Worm (Caenorhabditis elegans) whole organism, L3 larva: Measurements from ENCODE around the gene B0495.9.

Source experiments
- R02D3.7 ChIP-seq: fragments of 150-350 bp; optimal IDR thresholded peaks from 2 replicates; lab custom pipeline; 2014; ENCODE audit warnings: missing biosample characterization, missing genetic modification characterization
- ZK546.5 ChIP-seq: sonication (generic microtip); optimal IDR thresholded peaks from 2 replicates; lab custom pipeline; 2017; ENCODE audit warnings: missing biosample characterization, missing genetic modification characterization
- aly-2 ChIP-seq: fragments of 150-350 bp; optimal IDR thresholded peaks from 2 replicates; lab custom pipeline; 2014; ENCODE audit warnings: missing biosample characterization, missing genetic modification characterization
- ceh-16 ChIP-seq: sonication (generic microtip); optimal IDR thresholded peaks from 2 replicates; lab custom pipeline; 2017; ENCODE audit warnings: missing biosample characterization, missing genetic modification characterization
- ceh-82 ChIP-seq: fragments of 150-350 bp; optimal IDR thresholded peaks from 2 replicates; lab custom pipeline; 2014; ENCODE audit warnings: missing biosample characterization, missing genetic modification characterization
- daf-12 ChIP-seq: fragments of 150-350 bp; optimal IDR thresholded peaks from 2 replicates; lab custom pipeline; 2014; ENCODE audit warnings: missing biosample characterization, missing genetic modification reagents, missing genetic modification characterization
- egl-27 ChIP-seq: sonication (generic microtip); optimal IDR thresholded peaks from 4 replicates; lab custom pipeline; 2017; ENCODE audit warnings: missing biosample characterization, missing genetic modification reagents, missing genetic modification characterization
- elt-1 ChIP-seq: fragments of 150-350 bp; optimal IDR thresholded peaks from 2 replicates; lab custom pipeline; 2014; ENCODE audit warnings: missing biosample characterization, missing genetic modification characterization
- elt-2 ChIP-seq: sonication (generic microtip); optimal IDR thresholded peaks from 2 replicates; lab custom pipeline; 2016; ENCODE audit warnings: missing genetic modification reagents, mild to moderate bottlenecking, missing genetic modification characterization, missing compliant biosample characterization
- elt-3 ChIP-seq, 3 experiments: fragments of 150-350 bp in 1 of 3; sonication (generic microtip) in 2 of 3; optimal IDR thresholded peaks; 2 replicates in 2 of 3; 4 replicates in 1 of 3; lab custom pipeline; 2014 to 2017; ENCODE audit warnings: missing biosample characterization in 3 of 3, missing genetic modification characterization in 3 of 3
- eor-1 ChIP-seq, 2 experiments: fragments of 150-350 bp; optimal IDR thresholded peaks; 2 replicates each; lab custom pipeline; 2014 to 2018; ENCODE audit warnings: missing biosample characterization in 2 of 2, missing genetic modification characterization in 2 of 2
- fkh-10 ChIP-seq: sonication (generic microtip); optimal IDR thresholded peaks from 2 replicates; lab custom pipeline; 2017; ENCODE audit warnings: missing biosample characterization, missing genetic modification reagents, missing genetic modification characterization
- fkh-2 ChIP-seq: fragments of 150-350 bp; optimal IDR thresholded peaks from 2 replicates; lab custom pipeline; 2014; ENCODE audit warnings: missing biosample characterization, missing genetic modification reagents, missing genetic modification characterization
- hmg-11 ChIP-seq: sonication (generic microtip); optimal IDR thresholded peaks from 2 replicates; lab custom pipeline; 2016; ENCODE audit warnings: missing genetic modification characterization, missing compliant biosample characterization
- jun-1 ChIP-seq: fragments of 150-350 bp; optimal IDR thresholded peaks from 2 replicates; lab custom pipeline; 2014; ENCODE audit warnings: missing biosample characterization, missing genetic modification reagents, missing genetic modification characterization
- lin-15B ChIP-seq: fragments of 150-350 bp; optimal IDR thresholded peaks from 2 replicates; lab custom pipeline; 2014; ENCODE audit warnings: missing biosample characterization, missing genetic modification characterization
- lin-39 ChIP-seq: fragments of 150-350 bp; optimal IDR thresholded peaks from 2 replicates; lab custom pipeline; 2018; ENCODE audit warnings: missing biosample characterization, missing genetic modification reagents, missing genetic modification characterization
- mdl-1 ChIP-seq: fragments of 150-350 bp; optimal IDR thresholded peaks from 2 replicates; lab custom pipeline; 2014; ENCODE audit warnings: missing biosample characterization, missing genetic modification characterization
- mml-1 ChIP-seq: fragments of 150-350 bp; sonication (generic microtip); optimal IDR thresholded peaks from 3 replicates; lab custom pipeline; 2014; ENCODE audit warnings: missing biosample characterization, missing genetic modification characterization
- nfya-1 ChIP-seq: sonication (generic microtip); optimal IDR thresholded peaks from 2 replicates; lab custom pipeline; 2017; ENCODE audit warnings: missing genetic modification characterization, mild to moderate bottlenecking, missing compliant biosample characterization, antibody characterized with exemption, moderate library complexity; ENCODE audit not compliant: insufficient read depth
- nhr-11 ChIP-seq: fragments of 150-350 bp; optimal IDR thresholded peaks from 2 replicates; lab custom pipeline; 2014; ENCODE audit warnings: missing biosample characterization, missing genetic modification characterization
- nhr-12 ChIP-seq: fragments of 150-350 bp; optimal IDR thresholded peaks from 2 replicates; lab custom pipeline; 2014; ENCODE audit warnings: missing biosample characterization, missing genetic modification characterization
- nhr-25 ChIP-seq: sonication (generic microtip); optimal IDR thresholded peaks from 2 replicates; lab custom pipeline; 2017; ENCODE audit warnings: missing biosample characterization, missing genetic modification characterization
- nhr-43 ChIP-seq: sonication (generic microtip); optimal IDR thresholded peaks from 2 replicates; lab custom pipeline; 2016; ENCODE audit warnings: mild to moderate bottlenecking, missing genetic modification characterization, missing compliant biosample characterization; ENCODE audit not compliant: poor library complexity, severe bottlenecking
- nhr-77 ChIP-seq: fragments of 150-350 bp; optimal IDR thresholded peaks from 2 replicates; lab custom pipeline; 2014; ENCODE audit warnings: missing biosample characterization, missing genetic modification characterization
- pha-4 ChIP-seq: fragments of 150-350 bp; optimal IDR thresholded peaks from 2 replicates; lab custom pipeline; 2014; ENCODE audit warnings: missing biosample characterization, missing genetic modification reagents, missing genetic modification characterization
- pqm-1 ChIP-seq: fragments of 150-350 bp; optimal IDR thresholded peaks from 2 replicates; lab custom pipeline; 2017; ENCODE audit warnings: missing biosample characterization, missing genetic modification characterization, inconsistent platforms
- sea-2 ChIP-seq: fragments of 150-350 bp; sonication (generic microtip); optimal IDR thresholded peaks from 4 replicates; lab custom pipeline; 2014; ENCODE audit warnings: missing biosample characterization, missing genetic modification reagents, missing genetic modification characterization
- skn-1 ChIP-seq: fragments of 150-350 bp; optimal IDR thresholded peaks from 2 replicates; lab custom pipeline; 2014; ENCODE audit warnings: missing biosample characterization, missing genetic modification characterization
- snpc-4 ChIP-seq: fragments of 150-350 bp; optimal IDR thresholded peaks from 2 replicates; lab custom pipeline; 2014; ENCODE audit warnings: missing biosample characterization, missing genetic modification characterization
- unc-39 ChIP-seq: sonication (generic microtip); optimal IDR thresholded peaks from 4 replicates; lab custom pipeline; 2017; ENCODE audit warnings: missing biosample characterization, missing genetic modification characterization
- ztf-11 ChIP-seq: fragments of 150-350 bp; optimal IDR thresholded peaks from 2 replicates; lab custom pipeline; 2014; ENCODE audit warnings: missing biosample characterization, missing genetic modification characterization

The B0495.9 gene

DNA sequence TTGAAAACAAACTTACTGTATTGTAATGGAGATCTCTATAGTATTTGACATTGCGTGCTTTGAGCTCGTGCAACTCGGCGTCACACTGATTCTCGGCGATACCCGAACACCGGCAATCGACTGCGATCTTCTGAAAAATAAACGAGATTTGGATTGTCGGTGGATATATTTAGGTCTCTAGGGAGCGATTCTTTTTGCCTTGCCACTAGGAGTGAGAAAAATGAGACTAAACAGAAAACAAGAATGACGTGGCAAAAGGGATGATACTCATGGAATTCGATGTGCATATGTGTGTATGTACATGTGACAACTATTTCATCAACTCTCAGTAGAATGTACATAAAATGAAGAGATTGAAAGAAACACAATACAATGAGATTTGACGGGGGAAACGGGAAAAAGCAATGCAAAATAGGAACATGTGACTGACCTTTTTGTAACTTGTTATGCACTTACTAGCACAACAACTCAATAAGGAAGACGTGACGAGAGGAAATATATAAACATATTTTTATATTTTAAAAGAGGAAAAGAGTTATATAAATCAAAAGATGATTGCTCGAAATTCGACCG is 6.2 kb upstream of the B0495.9 start:
- no peak for TF ChIP-seq R02D3.7 (tag; lab: Kevin White, UChicago)
- peak; percentile 26 for TF ChIP-seq nfya-1 (tag; lab: Kevin White, UChicago)
- TF ChIP-seq ceh-82: no peak
- no peak for TF ChIP-seq nhr-25 (tag; lab: Kevin White, UChicago)
- TF ChIP-seq fkh-10 (GFP tag; lab: Kevin White, UChicago): peak; percentile 97
- TF ChIP-seq lin-39 (tag; lab: Kevin White, UChicago): peak; percentile 4
- TF ChIP-seq sea-2 (GFP tag; lab: Kevin White, UChicago): no peak
- TF ChIP-seq egl-27 (tag; lab: Kevin White, UChicago): no peak
- TF ChIP-seq ztf-11 (tag; lab: Kevin White, UChicago): no peak
- no peak for TF ChIP-seq fkh-2 (tag; lab: Kevin White, UChicago)
- TF ChIP-seq elt-1 (tag; lab: Kevin White, UChicago): peak; percentile 60
- no peak for TF ChIP-seq jun-1 (tag; lab: Kevin White, UChicago)
- TF ChIP-seq mml-1 (tag; lab: Kevin White, UChicago): no peak
- TF ChIP-seq ZK546.5 (tag; lab: Kevin White, UChicago): no peak
- no peak for TF ChIP-seq nhr-77 (tag; lab: Kevin White, UChicago)
- no peak for TF ChIP-seq snpc-4 (tag; lab: Kevin White, UChicago)
- TF ChIP-seq hmg-11 (tag; lab: Kevin White, UChicago): no peak
- no peak for TF ChIP-seq nhr-11 (tag; lab: Kevin White, UChicago)
- no peak for TF ChIP-seq unc-39 (tag; lab: Kevin White, UChicago)
- no peak for TF ChIP-seq eor-1 (tag; optimal IDR thresholded peaks at IDR 0.05; lab: Kevin White, UChicago)
- TF ChIP-seq mdl-1 (tag; lab: Kevin White, UChicago): no peak
- TF ChIP-seq ceh-16 (tag; lab: Kevin White, UChicago): no peak
- no peak for TF ChIP-seq nhr-12 (tag; lab: Kevin White, UChicago)

DNA sequence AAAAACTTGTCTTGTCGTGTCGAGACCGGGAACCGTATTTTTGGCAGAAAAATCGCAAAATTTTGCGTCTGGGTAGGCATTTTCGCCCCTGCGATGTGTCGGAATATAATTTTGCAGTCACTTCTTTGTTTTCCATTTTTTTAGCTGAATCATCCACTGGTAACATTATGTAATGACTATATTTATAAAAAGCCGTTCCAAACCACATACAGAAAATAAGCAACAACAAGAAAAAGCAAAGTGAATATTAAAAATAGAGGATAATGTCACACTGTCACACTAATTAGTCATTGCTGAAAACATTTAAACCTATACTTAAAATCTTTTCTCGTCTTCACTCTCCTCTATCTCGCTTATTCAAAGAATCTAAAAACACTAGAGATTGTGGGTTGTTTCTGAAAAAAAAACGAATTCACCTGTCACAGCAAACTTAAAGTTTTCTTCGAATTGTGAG is 818 bp upstream of the B0495.9 start, which contains the start of gene sre-1:
TSS of gene sre-1 (plus strand) at position 404 of the 454 bp plus-strand sequence.
- TF ChIP-seq elt-3 (tag; optimal IDR thresholded peaks at IDR 0.05; lab: Kevin White, UChicago) (no peak), eor-1 (tag; optimal IDR thresholded peaks at IDR 0.05; lab: Kevin White, UChicago) (no peak), skn-1 (tag; lab: Kevin White, UChicago) (no peak), sea-2 (GFP tag; lab: Kevin White, UChicago) (no peak), aly-2 (no peak)
- TF ChIP-seq, all 47 proteins: peak for 0

DNA sequence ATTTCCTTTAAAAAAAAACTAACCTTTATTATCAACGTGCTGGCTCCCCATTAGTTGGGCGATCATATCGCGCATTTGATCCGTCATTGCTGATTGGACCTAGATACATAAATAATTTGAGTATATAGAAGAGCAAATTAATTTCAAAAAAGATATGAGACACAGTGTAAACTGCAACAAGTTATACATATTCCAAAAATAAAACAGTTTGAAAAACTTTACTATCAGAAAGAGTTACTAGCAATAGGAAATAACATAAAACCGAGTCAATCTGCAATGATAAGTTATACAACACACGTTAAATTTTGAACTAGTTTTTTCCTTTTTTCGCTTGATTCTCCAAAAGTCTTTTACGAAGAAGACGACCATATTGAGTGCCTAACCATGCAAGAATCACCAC is 1.1 kb downstream of the B0495.9 start, which contains the start of gene luc-7L:
TSS of gene luc-7L (minus strand) at position 101 of the 400 bp plus-strand sequence.
- no peak for TF ChIP-seq aly-2
- no peak for TF ChIP-seq snpc-4 (tag; lab: Kevin White, UChicago)
- no peak for TF ChIP-seq elt-3 (tag; optimal IDR thresholded peaks at IDR 0.05; lab: Kevin White, UChicago)
- TF ChIP-seq egl-27 (tag; lab: Kevin White, UChicago): no peak
- no peak for TF ChIP-seq nhr-11 (tag; lab: Kevin White, UChicago)
- TF ChIP-seq nhr-77 (tag; lab: Kevin White, UChicago): no peak
- no peak for TF ChIP-seq lin-15B (tag; lab: Kevin White, UChicago)
- no peak for TF ChIP-seq ceh-82
- TF ChIP-seq unc-39 (tag; lab: Kevin White, UChicago): no peak
- TF ChIP-seq daf-12 (tag; lab: Kevin White, UChicago): no peak
- TF ChIP-seq ztf-11 (tag; lab: Kevin White, UChicago): no peak

DNA sequence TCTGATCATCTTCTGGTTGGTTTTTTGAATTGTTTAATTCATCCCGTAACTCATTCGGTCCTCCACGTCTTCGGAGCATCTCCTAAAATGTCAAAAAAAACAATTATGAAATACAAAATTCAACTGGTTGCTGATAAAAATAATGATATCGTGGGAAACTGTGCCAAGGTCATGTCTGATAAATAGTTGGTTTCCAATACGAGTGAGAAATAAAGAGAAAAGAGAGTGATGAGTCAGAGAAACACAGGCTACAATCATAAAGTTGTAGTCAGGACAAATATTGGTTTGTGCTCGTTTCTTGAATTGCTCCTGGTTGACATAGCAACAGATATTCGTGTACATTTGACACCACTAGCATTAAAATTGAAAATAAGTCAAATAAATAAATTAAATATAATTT is 3.4 kb downstream of the B0495.9 start, which contains the start of gene B0495.7:
TSS of gene B0495.7 (minus strand) at position 82 of the 400 bp plus-strand sequence.
- TF ChIP-seq ceh-82: no peak
- peak; percentile 65 for TF ChIP-seq pqm-1 (tag; lab: Kevin White, UChicago)
- TF ChIP-seq lin-39 (tag; lab: Kevin White, UChicago): no peak
- TF ChIP-seq pha-4 (tag; lab: Kevin White, UChicago): peak; percentile 25
- no peak for TF ChIP-seq ztf-11 (tag; lab: Kevin White, UChicago)
- TF ChIP-seq daf-12 (tag; lab: Kevin White, UChicago): no peak
- TF ChIP-seq nhr-43 (tag; lab: Kevin White, UChicago): no peak
- no peak for TF ChIP-seq nhr-77 (tag; lab: Kevin White, UChicago)
- TF ChIP-seq elt-2 (tag; lab: Kevin White, UChicago): peak; percentile 69
- TF ChIP-seq eor-1 (tag; optimal IDR thresholded peaks at IDR 0.05; lab: Kevin White, UChicago): no peak
